Worm (Caenorhabditis elegans): Measurements from ENCODE around the gene lsd-1.

Gene lsd-1

ce11 chrX:11963659-11964058 lies 15.0 kb downstream of the lsd-1 start:
- no peak for TF ChIP-seq ztf-11 (tag; optimal IDR thresholded peaks at IDR 0.05)
- peak; percentile 47 for TF ChIP-seq nhr-25 (tag; optimal IDR thresholded peaks at IDR 0.05)
- TF ChIP-seq sea-2 (GFP tag; optimal IDR thresholded peaks at IDR 0.05), result no peak
- TF ChIP-seq egl-5 (tag; optimal IDR thresholded peaks at IDR 0.05), result no peak
- no peak for TF ChIP-seq nhr-28 (tag; optimal IDR thresholded peaks at IDR 0.05)
- peak; percentile 74 for TF ChIP-seq elt-1 (tag; optimal IDR thresholded peaks at IDR 0.05)
- peak; percentile 27 for TF ChIP-seq nhr-23 (tag; optimal IDR thresholded peaks at IDR 0.05)

DNA sequence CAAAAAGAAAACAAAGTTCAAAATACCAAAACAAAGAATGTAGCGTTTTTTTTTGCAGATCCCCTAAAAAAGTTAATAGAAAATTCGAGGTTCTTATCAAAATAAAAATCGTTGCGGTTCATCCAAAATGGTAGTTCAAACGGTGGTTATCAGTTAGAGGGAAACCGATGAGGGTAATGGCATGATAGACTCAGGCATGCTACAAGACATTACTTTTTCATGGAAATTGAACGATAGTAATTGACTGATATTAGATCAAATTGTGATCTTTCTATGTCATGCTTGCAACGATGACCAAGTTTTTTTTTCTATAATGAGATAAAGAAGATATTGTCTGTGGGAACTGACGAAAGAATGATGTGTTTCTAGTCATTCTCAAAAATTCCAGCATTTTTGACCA lies 15.9 kb downstream of the lsd-1 start:
- TF ChIP-seq nhr-43 (tag; optimal IDR thresholded peaks at IDR 0.05; ENCODE audit: poor library complexity, severe bottlenecking) (peak; percentile 10), elt-2 (tag; optimal IDR thresholded peaks at IDR 0.05) (peak; percentile 83), pqm-1 (tag; optimal IDR thresholded peaks at IDR 0.05) (peak; percentile 93), fos-1 (tag; optimal IDR thresholded peaks at IDR 0.05) (peak; percentile 40), ZK546.5 (tag; optimal IDR thresholded peaks at IDR 0.05) (no peak), nfya-1 (tag; optimal IDR thresholded peaks at IDR 0.05; ENCODE audit: insufficient read depth) (peak; percentile 0), elt-3 (tag; optimal IDR thresholded peaks at IDR 0.05) (peak in 1 of 3 experiments; percentile 19), lsy-12 (tag; optimal IDR thresholded peaks at IDR 0.05) (no peak)

ce11 chrX:11965163-11965562 lies 16.5 kb downstream of the lsd-1 start:
- TF ChIP-seq nhr-23 (tag; optimal IDR thresholded peaks at IDR 0.05) (peak; percentile 3), nhr-25 (tag; optimal IDR thresholded peaks at IDR 0.05) (no peak)

DNA sequence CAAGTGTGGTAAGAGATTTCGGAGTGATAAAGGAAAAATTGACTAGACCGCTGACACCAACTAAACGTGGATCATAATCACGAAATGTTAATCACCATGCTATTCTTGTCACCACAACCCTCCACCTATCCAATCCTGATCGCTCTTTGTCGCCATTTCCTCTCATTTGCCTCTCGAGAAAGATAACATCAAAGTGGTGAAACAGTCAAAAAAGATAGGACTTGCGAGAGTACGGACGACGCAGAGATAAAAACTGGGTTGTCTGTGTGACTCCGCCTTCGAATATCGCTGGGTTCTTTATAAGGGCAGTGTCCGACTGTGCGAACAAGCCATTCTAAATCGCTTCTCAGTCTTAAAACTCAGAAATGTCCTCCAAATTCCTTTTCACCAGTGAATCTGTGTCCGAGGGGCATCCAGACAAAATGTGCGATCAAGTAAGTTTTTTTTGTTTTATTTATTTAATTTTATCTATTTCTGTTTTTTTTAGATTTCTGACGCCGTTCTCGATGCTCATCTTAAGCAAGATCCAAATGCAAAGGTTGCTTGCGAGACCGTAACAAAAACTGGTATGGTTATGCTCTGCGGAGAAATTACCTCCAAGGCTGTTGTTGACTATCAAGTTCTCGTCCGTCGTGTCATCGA lies 17.1 kb downstream of the lsd-1 start, which contains the start of gene sams-1:
Gene sams-1, plus strand, starts transcription at position 300 of the 642 bp plus-strand sequence.
- peak; percentile 32 for TF ChIP-seq nhr-43 (tag; optimal IDR thresholded peaks at IDR 0.05; ENCODE audit: poor library complexity, severe bottlenecking)
- TF ChIP-seq nhr-28 (tag; optimal IDR thresholded peaks at IDR 0.05), result no peak
- TF ChIP-seq ztf-4 (tag; optimal IDR thresholded peaks at IDR 0.05), result no peak
- no peak for TF ChIP-seq pha-4 (tag; optimal IDR thresholded peaks at IDR 0.05)
- TF ChIP-seq unc-39 (tag; optimal IDR thresholded peaks at IDR 0.05), result no peak
- TF ChIP-seq mdl-1 (tag; optimal IDR thresholded peaks at IDR 0.05), result no peak
- no peak for TF ChIP-seq ceh-9 (tag; optimal IDR thresholded peaks at IDR 0.05)
- peak; percentile 39 for TF ChIP-seq pqm-1 (tag; optimal IDR thresholded peaks at IDR 0.05)
- no peak for TF ChIP-seq egl-27 (tag; optimal IDR thresholded peaks at IDR 0.05)
- TF ChIP-seq lin-39 (tag; optimal IDR thresholded peaks at IDR 0.05), result no peak
- TF ChIP-seq ceh-82 (tag; optimal IDR thresholded peaks at IDR 0.05), result no peak
- TF ChIP-seq nhr-11 (tag; optimal IDR thresholded peaks at IDR 0.05), result no peak
- TF ChIP-seq ZK546.5 (tag; optimal IDR thresholded peaks at IDR 0.05), result no peak
- no peak for TF ChIP-seq nhr-76 (tag; optimal IDR thresholded peaks at IDR 0.05)
- TF ChIP-seq daf-12 (tag; optimal IDR thresholded peaks at IDR 0.05), result no peak
- TF ChIP-seq nhr-12 (tag; optimal IDR thresholded peaks at IDR 0.05), result no peak
- peak; percentile 75 for TF ChIP-seq elt-2 (tag; optimal IDR thresholded peaks at IDR 0.05)
- TF ChIP-seq aly-2 (tag; optimal IDR thresholded peaks at IDR 0.05), result no peak
- TF ChIP-seq zag-1 (tag; optimal IDR thresholded peaks at IDR 0.05), result no peak
- peak; percentile 76 for TF ChIP-seq elt-1 (tag; optimal IDR thresholded peaks at IDR 0.05)
- peak; percentile 17 for TF ChIP-seq nhr-23 (tag; optimal IDR thresholded peaks at IDR 0.05)
- TF ChIP-seq ceh-28 (tag; optimal IDR thresholded peaks at IDR 0.05), result no peak
- peak; percentile 59 for TF ChIP-seq ama-1 (optimal IDR thresholded peaks at IDR 0.05)
- no peak for TF ChIP-seq fos-1 (tag; optimal IDR thresholded peaks at IDR 0.05)
- no peak for TF ChIP-seq nhr-237 (tag; optimal IDR thresholded peaks at IDR 0.05)
- TF ChIP-seq snpc-4 (tag; optimal IDR thresholded peaks at IDR 0.05), result no peak
- TF ChIP-seq sea-2 (GFP tag; optimal IDR thresholded peaks at IDR 0.05), result no peak
- TF ChIP-seq hmg-11 (tag; optimal IDR thresholded peaks at IDR 0.05), result no peak
- peak; percentile 5 for TF ChIP-seq nfya-1 (tag; optimal IDR thresholded peaks at IDR 0.05; ENCODE audit: insufficient read depth)
- TF ChIP-seq mml-1 (tag; optimal IDR thresholded peaks at IDR 0.05), result no peak
- no peak for TF ChIP-seq tbx-2 (tag; optimal IDR thresholded peaks at IDR 0.05)
- TF ChIP-seq ztf-11 (tag; optimal IDR thresholded peaks at IDR 0.05), result no peak
- TF ChIP-seq fkh-10 (GFP tag; optimal IDR thresholded peaks at IDR 0.05), result no peak
- no peak for TF ChIP-seq unc-62 (GFP tag; optimal IDR thresholded peaks at IDR 0.05)
- no peak for TF ChIP-seq eor-1 (tag; optimal IDR thresholded peaks at IDR 0.05)
- TF ChIP-seq elt-3 (tag; optimal IDR thresholded peaks at IDR 0.05), result peak in 1 of 3 experiments; percentile 29
- no peak for TF ChIP-seq lsy-12 (tag; optimal IDR thresholded peaks at IDR 0.05)
- TF ChIP-seq egl-5 (tag; optimal IDR thresholded peaks at IDR 0.05), result no peak
- no peak for TF ChIP-seq skn-1 (tag; optimal IDR thresholded peaks at IDR 0.05)
- TF ChIP-seq nhr-77 (tag; optimal IDR thresholded peaks at IDR 0.05), result no peak
- no peak for TF ChIP-seq nhr-67 (tag; optimal IDR thresholded peaks at IDR 0.05)
- no peak for TF ChIP-seq jun-1 (tag; optimal IDR thresholded peaks at IDR 0.05)
- TF ChIP-seq R02D3.7 (tag; optimal IDR thresholded peaks at IDR 0.05), result no peak
- TF ChIP-seq lin-15B (tag; optimal IDR thresholded peaks at IDR 0.05), result no peak
